Worm (Caenorhabditis elegans) whole organism, mixed stage, embryonic: ENCODE data around the gene snr-5.

Experiments used
- M03D4.4 ChIP-seq: sonication (generic microtip); optimal IDR thresholded peaks from 2 replicates; lab custom pipeline; 2017; ENCODE audit warnings: mild to moderate bottlenecking, missing genetic modification characterization, missing compliant biosample characterization
- bed-3 ChIP-seq: fragments of 200-800 bp; sonication (Bioruptor generic); optimal IDR thresholded peaks from 3 replicates; lab custom pipeline; 2018; ENCODE audit warnings: mild to moderate bottlenecking, missing genetic modification characterization, moderate library complexity, missing compliant biosample characterization
- blmp-1 ChIP-seq: fragments of 150-350 bp; optimal IDR thresholded peaks from 2 replicates; lab custom pipeline; 2014; ENCODE audit warnings: missing biosample characterization, missing genetic modification characterization
- ceh-39 ChIP-seq: fragments of 150-350 bp; optimal IDR thresholded peaks from 2 replicates; lab custom pipeline; 2014; ENCODE audit warnings: missing biosample characterization, missing genetic modification characterization
- ceh-43 ChIP-seq: fragments of 200-800 bp; sonication (Bioruptor generic); optimal IDR thresholded peaks from 2 replicates; lab custom pipeline; 2018; ENCODE audit warnings: mild to moderate bottlenecking, missing genetic modification characterization, moderate library complexity, missing compliant biosample characterization
- ceh-83 ChIP-seq: fragments of 200-800 bp; sonication (Bioruptor generic); optimal IDR thresholded peaks from 2 replicates; lab custom pipeline; 2018; ENCODE audit warnings: mild to moderate bottlenecking, missing genetic modification characterization, missing compliant biosample characterization
- ces-1 ChIP-seq: fragments of 150-350 bp; optimal IDR thresholded peaks from 2 replicates; lab custom pipeline; 2014; ENCODE audit warnings: missing biosample characterization, missing genetic modification reagents, missing genetic modification characterization
- cnd-1 ChIP-seq: fragments of 200-800 bp; sonication (Bioruptor generic); optimal IDR thresholded peaks from 2 replicates; lab custom pipeline; 2018; ENCODE audit warnings: mild to moderate bottlenecking, missing genetic modification characterization, missing compliant biosample characterization
- drap-1 ChIP-seq: fragments of 200-800 bp; sonication (Bioruptor generic); optimal IDR thresholded peaks from 3 replicates; lab custom pipeline; 2018; ENCODE audit warnings: mild to moderate bottlenecking, missing genetic modification characterization, missing compliant biosample characterization
- elt-1 ChIP-seq: sonication (generic microtip); optimal IDR thresholded peaks from 2 replicates; lab custom pipeline; 2017; ENCODE audit warnings: missing genetic modification characterization, mild to moderate bottlenecking, missing compliant biosample characterization, antibody characterized with exemption, moderate library complexity, borderline replicate concordance; ENCODE audit not compliant: insufficient read depth
- elt-3 ChIP-seq: fragments of 150-350 bp; optimal IDR thresholded peaks from 2 replicates; lab custom pipeline; 2014; ENCODE audit warnings: missing biosample characterization, missing genetic modification characterization
- flh-1 ChIP-seq: fragments of 200-800 bp; sonication (Bioruptor generic); optimal IDR thresholded peaks from 2 replicates; lab custom pipeline; 2018; ENCODE audit warnings: mild to moderate bottlenecking, missing genetic modification characterization, moderate library complexity, missing compliant biosample characterization
- ham-2 ChIP-seq: fragments of 200-800 bp; sonication (Bioruptor generic); optimal IDR thresholded peaks from 2 replicates; lab custom pipeline; 2018; ENCODE audit warnings: mild to moderate bottlenecking, missing genetic modification characterization, missing compliant biosample characterization
- hlh-1 ChIP-seq: fragments of 150-350 bp; optimal IDR thresholded peaks from 2 replicates; lab custom pipeline; 2014; ENCODE audit warnings: missing biosample characterization, missing genetic modification reagents, missing genetic modification characterization
- lin-13 ChIP-seq: fragments of 150-350 bp; optimal IDR thresholded peaks from 2 replicates; lab custom pipeline; 2014; ENCODE audit warnings: missing biosample characterization, missing genetic modification characterization
- lin-32 ChIP-seq: fragments of 200-800 bp; sonication (Bioruptor generic); optimal IDR thresholded peaks from 2 replicates; lab custom pipeline; 2018; ENCODE audit warnings: mild to moderate bottlenecking, missing genetic modification characterization, missing compliant biosample characterization
- lsy-2 ChIP-seq: fragments of 150-350 bp; optimal IDR thresholded peaks from 2 replicates; lab custom pipeline; 2014; ENCODE audit warnings: missing biosample characterization, missing genetic modification characterization
- mab-5 ChIP-seq: fragments of 150-350 bp; optimal IDR thresholded peaks from 2 replicates; lab custom pipeline; 2014; ENCODE audit warnings: missing biosample characterization, missing genetic modification characterization
- mep-1 ChIP-seq: fragments of 150-350 bp; optimal IDR thresholded peaks from 2 replicates; lab custom pipeline; 2017; ENCODE audit warnings: missing biosample characterization, missing genetic modification reagents, missing genetic modification characterization, inconsistent platforms
- mls-2 ChIP-seq: sonication (generic microtip); optimal IDR thresholded peaks from 2 replicates; lab custom pipeline; 2016; ENCODE audit warnings: mild to moderate bottlenecking, missing genetic modification characterization, moderate library complexity, missing compliant biosample characterization
- nhr-12 ChIP-seq: fragments of 150-350 bp; optimal IDR thresholded peaks from 2 replicates; lab custom pipeline; 2014; ENCODE audit warnings: missing biosample characterization, missing genetic modification characterization
- nhr-2 ChIP-seq: fragments of 150-350 bp; optimal IDR thresholded peaks from 2 replicates; lab custom pipeline; 2014; ENCODE audit warnings: missing biosample characterization, missing genetic modification characterization
- nhr-237 ChIP-seq: fragments of 150-350 bp; optimal IDR thresholded peaks from 2 replicates; lab custom pipeline; 2014; ENCODE audit warnings: missing biosample characterization, missing genetic modification characterization
- nhr-28 ChIP-seq: fragments of 150-350 bp; optimal IDR thresholded peaks from 2 replicates; lab custom pipeline; 2014; ENCODE audit warnings: missing biosample characterization, missing genetic modification characterization
- nhr-76 ChIP-seq: sonication (generic microtip); optimal IDR thresholded peaks from 2 replicates; lab custom pipeline; 2017; ENCODE audit warnings: missing biosample characterization, missing genetic modification characterization
- pha-4 ChIP-seq: fragments of 150-350 bp; optimal IDR thresholded peaks from 2 replicates; lab custom pipeline; 2018; ENCODE audit warnings: missing biosample characterization, missing genetic modification reagents, missing genetic modification characterization
- sem-2 ChIP-seq: fragments of 200-800 bp; sonication (Bioruptor generic); optimal IDR thresholded peaks from 2 replicates; lab custom pipeline; 2018; ENCODE audit warnings: mild to moderate bottlenecking, missing genetic modification characterization, missing compliant biosample characterization
- snpc-4 ChIP-seq: fragments of 150-350 bp; optimal IDR thresholded peaks from 2 replicates; lab custom pipeline; 2014; ENCODE audit warnings: missing biosample characterization, missing genetic modification characterization
- sptf-1 ChIP-seq: sonication (generic microtip); optimal IDR thresholded peaks from 2 replicates; lab custom pipeline; 2017; ENCODE audit warnings: mild to moderate bottlenecking, missing genetic modification characterization, moderate library complexity, missing compliant biosample characterization
- tbx-8 ChIP-seq: fragments of 200-800 bp; sonication (Bioruptor generic); optimal IDR thresholded peaks from 2 replicates; lab custom pipeline; 2018; ENCODE audit warnings: mild to moderate bottlenecking, missing genetic modification characterization, moderate library complexity, missing compliant biosample characterization
- unc-120 ChIP-seq: sonication (generic microtip); optimal IDR thresholded peaks from 2 replicates; lab custom pipeline; 2017; ENCODE audit warnings: missing genetic modification characterization, missing compliant biosample characterization; ENCODE audit not compliant: poor library complexity, severe bottlenecking
- unc-39 ChIP-seq: fragments of 150-350 bp; optimal IDR thresholded peaks from 2 replicates; lab custom pipeline; 2014; ENCODE audit warnings: missing biosample characterization, missing genetic modification characterization
- unc-62 ChIP-seq: fragments of 150-350 bp; optimal IDR thresholded peaks from 2 replicates; lab custom pipeline; 2014; ENCODE audit warnings: missing biosample characterization, missing genetic modification reagents, missing genetic modification characterization
- zip-8 ChIP-seq: fragments of 150-350 bp; optimal IDR thresholded peaks from 2 replicates; lab custom pipeline; 2014; ENCODE audit warnings: missing biosample characterization, missing genetic modification characterization
- ztf-11 ChIP-seq: fragments of 150-350 bp; optimal IDR thresholded peaks from 2 replicates; lab custom pipeline; 2014; ENCODE audit warnings: missing biosample characterization, missing genetic modification characterization

snr-5 gene

ce11 chrIII:7848173-7848572, 13.7 kb upstream of the snr-5 start:
- TF ChIP-seq lin-32 (GFP tag; lab: Kevin White, UChicago), result no peak
- peak; percentile 91 for TF ChIP-seq ces-1 (GFP tag; lab: Kevin White, UChicago)

- TF ChIP-seq nhr-28 (peak; percentile 85), elt-3 (peak; percentile 91), blmp-1 (tag; lab: Kevin White, UChicago) (peak; percentile 84), bed-3 (GFP tag; lab: Kevin White, UChicago) (peak; percentile 76), elt-1 (tag; lab: Kevin White, UChicago) (peak; percentile 70), ces-1 (GFP tag; lab: Kevin White, UChicago) (peak; percentile 96), mep-1 (peak; percentile 100), snpc-4 (tag; lab: Kevin White, UChicago) (no peak), unc-39 (tag; lab: Kevin White, UChicago) (peak; percentile 72), nhr-12 (peak; percentile 78), sem-2 (GFP tag; lab: Kevin White, UChicago) (peak; percentile 46), mab-5 (tag; lab: Kevin White, UChicago) (peak; percentile 66), flh-1 (GFP tag; lab: Kevin White, UChicago) (peak; percentile 44), unc-120 (tag; lab: Kevin White, UChicago) (peak; percentile 95), cnd-1 (tag; lab: Kevin White, UChicago) (peak; percentile 91), tbx-8 (GFP tag; lab: Kevin White, UChicago) (peak; percentile 85), M03D4.4 (tag; lab: Kevin White, UChicago) (peak; percentile 92), nhr-76 (tag; lab: Kevin White, UChicago) (peak; percentile 59), sptf-1 (peak; percentile 97), nhr-237 (tag; lab: Kevin White, UChicago) (peak; percentile 99), ztf-11 (tag; lab: Kevin White, UChicago) (peak; percentile 92), lin-32 (GFP tag; lab: Kevin White, UChicago) (peak; percentile 58), drap-1 (peak; percentile 95), ceh-39 (tag; lab: Kevin White, UChicago) (peak; percentile 97), zip-8 (tag; lab: Kevin White, UChicago) (peak; percentile 2), lin-13 (tag; lab: Kevin White, UChicago) (peak; percentile 100), mls-2 (tag; lab: Kevin White, UChicago) (peak; percentile 91), hlh-1 (tag; lab: Kevin White, UChicago) (peak; percentile 79), ham-2 (GFP tag; lab: Kevin White, UChicago) (peak; percentile 78), unc-62 (peak; percentile 91), lsy-2 (tag; lab: Kevin White, UChicago) (peak; percentile 95), pha-4 (tag; lab: Kevin White, UChicago) (peak; percentile 99), ceh-43 (peak; percentile 86), nhr-2 (tag; lab: Kevin White, UChicago) (peak; percentile 50), ceh-83 (peak; percentile 80)
Measured at ce11 chrIII:7854494-7855184, 7.2 kb upstream of the snr-5 start, which contains the start of gene rpl-35. Gene rpl-35, plus strand, starts transcription at chrIII:7855134.

ce11 chrIII:7855468-7855867, 6.4 kb upstream of the snr-5 start:
- TF ChIP-seq nhr-76 (tag; lab: Kevin White, UChicago), result no peak
- no peak for TF ChIP-seq ceh-39 (tag; lab: Kevin White, UChicago)
- no peak for TF ChIP-seq mls-2 (tag; lab: Kevin White, UChicago)
- TF ChIP-seq nhr-237 (tag; lab: Kevin White, UChicago), result no peak
- TF ChIP-seq drap-1, result no peak
- TF ChIP-seq pha-4 (tag; lab: Kevin White, UChicago), result no peak
- TF ChIP-seq ceh-43, result no peak
- no peak for TF ChIP-seq unc-39 (tag; lab: Kevin White, UChicago)
- no peak for TF ChIP-seq tbx-8 (GFP tag; lab: Kevin White, UChicago)
- TF ChIP-seq lsy-2 (tag; lab: Kevin White, UChicago), result no peak
- TF ChIP-seq nhr-12, result no peak
- TF ChIP-seq blmp-1 (tag; lab: Kevin White, UChicago), result no peak
- TF ChIP-seq elt-3, result no peak
- TF ChIP-seq ces-1 (GFP tag; lab: Kevin White, UChicago), result no peak
- no peak for TF ChIP-seq lin-32 (GFP tag; lab: Kevin White, UChicago)
- no peak for TF ChIP-seq nhr-28
- TF ChIP-seq mep-1, result no peak
